Worm (Caenorhabditis elegans) whole organism, L1 larva: ENCODE measurements around the gene srt-70.

Experiments
- C34B4.2 ChIP-seq: sonication (generic microtip); optimal IDR thresholded peaks from 2 replicates; lab custom pipeline; 2017; ENCODE audit warnings: mild to moderate bottlenecking, missing genetic modification characterization, missing compliant biosample characterization
- F16B12.6 ChIP-seq: fragments of 150-350 bp; optimal IDR thresholded peaks from 2 replicates; lab custom pipeline; 2014; ENCODE audit warnings: missing biosample characterization, missing genetic modification characterization
- Y116A8C.19 ChIP-seq: sonication (generic microtip); optimal IDR thresholded peaks from 2 replicates; lab custom pipeline; 2016; ENCODE audit warnings: missing compliant biosample characterization, missing genetic modification characterization, borderline replicate concordance
- aha-1 ChIP-seq: fragments of 150-350 bp; optimal IDR thresholded peaks from 2 replicates; lab custom pipeline; 2014; ENCODE audit warnings: missing biosample characterization, missing genetic modification characterization
- alr-1 ChIP-seq: fragments of 200-800 bp; sonication (Bioruptor generic); optimal IDR thresholded peaks from 2 replicates; lab custom pipeline; 2018; ENCODE audit warnings: borderline replicate concordance, mild to moderate bottlenecking, missing genetic modification characterization, missing compliant biosample characterization
- aly-2 ChIP-seq: fragments of 150-350 bp; optimal IDR thresholded peaks from 2 replicates; lab custom pipeline; 2014; ENCODE audit warnings: missing biosample characterization, missing genetic modification characterization
- ama-1 ChIP-seq: fragments of 150-350 bp; optimal IDR thresholded peaks from 2 replicates; lab custom pipeline; 2014
- blmp-1 ChIP-seq: fragments of 150-350 bp; optimal IDR thresholded peaks from 2 replicates; lab custom pipeline; 2014; ENCODE audit warnings: missing biosample characterization, missing genetic modification characterization
- ceh-8 ChIP-seq: fragments of 200-800 bp; sonication (Bioruptor generic); optimal IDR thresholded peaks from 2 replicates; lab custom pipeline; 2018; ENCODE audit warnings: mild to moderate bottlenecking, missing genetic modification characterization, moderate library complexity, missing compliant biosample characterization
- ceh-88 ChIP-seq: fragments of 200-800 bp; sonication (Bioruptor generic); IDR thresholded peaks from 2 replicates; pipeline ENCODE4 v1.3.6; 2022; ENCODE audit warnings: missing genetic modification characterization, missing compliant biosample characterization
- ceh-90 ChIP-seq: sonication (generic microtip); optimal IDR thresholded peaks from 2 replicates; lab custom pipeline; 2016; ENCODE audit warnings: missing genetic modification characterization, missing compliant biosample characterization
- dpl-1 ChIP-seq, 3 experiments: fragments of 150-350 bp in 2 of 3; sonication (generic microtip) in 1 of 3; optimal IDR thresholded peaks; 2 replicates each; lab custom pipeline; 2014 to 2017; ENCODE audit warnings: missing biosample characterization in 3 of 3, missing genetic modification characterization in 3 of 3, missing genetic modification reagents in 3 of 3
- dsc-1 ChIP-seq: sonication (generic microtip); optimal IDR thresholded peaks from 2 replicates; lab custom pipeline; 2016; ENCODE audit warnings: mild to moderate bottlenecking, missing genetic modification characterization, missing compliant biosample characterization
- efl-1 ChIP-seq, 4 experiments: fragments of 150-350 bp; optimal IDR thresholded peaks in 3 of 4; peaks in 1 of 4; 1 replicate in 1 of 4; 2 replicates in 3 of 4; lab custom pipeline; 2014; ENCODE audit warnings: missing biosample characterization in 2 of 4, missing genetic modification characterization in 2 of 4, missing genetic modification reagents in 2 of 4
- efl-3 ChIP-seq: fragments of 200-800 bp; sonication (Bioruptor generic); optimal IDR thresholded peaks from 2 replicates; lab custom pipeline; 2018; ENCODE audit warnings: mild to moderate bottlenecking, missing genetic modification characterization, missing compliant biosample characterization
- egl-13 ChIP-seq: sonication (generic microtip); optimal IDR thresholded peaks from 2 replicates; lab custom pipeline; 2016; ENCODE audit warnings: missing genotype, missing genetic modification reagents, missing genetic modification characterization, missing compliant biosample characterization
- egl-27 ChIP-seq, 2 experiments: fragments of 150-350 bp in 1 of 2; sonication (generic microtip); optimal IDR thresholded peaks; 3 replicates each; lab custom pipeline; 2017 to 2018; ENCODE audit warnings: missing biosample characterization in 2 of 2, missing genetic modification characterization in 2 of 2, missing genetic modification reagents in 2 of 2
- elt-3 ChIP-seq, 6 experiments: fragments of 150-350 bp in 1 of 6; sonication (generic microtip); optimal IDR thresholded peaks; 2 replicates each; lab custom pipeline; 2017 to 2018; ENCODE audit warnings: missing biosample characterization in 6 of 6, missing genetic modification characterization in 6 of 6, inconsistent platforms in 1 of 6
- fkh-10 ChIP-seq: sonication (generic microtip); optimal IDR thresholded peaks from 2 replicates; lab custom pipeline; 2017; ENCODE audit warnings: missing biosample characterization, missing genetic modification reagents, missing genetic modification characterization
- hlh-17 ChIP-seq: fragments of 200-800 bp; sonication (Bioruptor generic); optimal IDR thresholded peaks from 2 replicates; lab custom pipeline; 2018; ENCODE audit warnings: missing genetic modification characterization, mild to moderate bottlenecking, missing compliant biosample characterization, moderate library complexity, borderline replicate concordance
- hlh-4 ChIP-seq: sonication (generic microtip); optimal IDR thresholded peaks from 2 replicates; lab custom pipeline; 2016; ENCODE audit warnings: mild to moderate bottlenecking, missing genetic modification characterization, missing compliant biosample characterization
- hpl-2 ChIP-seq: fragments of 150-350 bp; optimal IDR thresholded peaks from 2 replicates; lab custom pipeline; 2014; ENCODE audit warnings: missing biosample characterization, missing genetic modification reagents, missing genetic modification characterization
- isw-1 ChIP-seq: fragments of 200-800 bp; sonication (Bioruptor generic); IDR thresholded peaks from 2 replicates; pipeline ENCODE4 v1.3.6; 2022; ENCODE audit warnings: missing genetic modification characterization, missing compliant biosample characterization
- jun-1 ChIP-seq: fragments of 150-350 bp; optimal IDR thresholded peaks from 2 replicates; lab custom pipeline; 2014; ENCODE audit warnings: missing biosample characterization, missing genetic modification reagents, missing genetic modification characterization
- lin-13 ChIP-seq: fragments of 150-350 bp; optimal IDR thresholded peaks from 2 replicates; lab custom pipeline; 2014; ENCODE audit warnings: missing biosample characterization, missing genetic modification reagents, missing genetic modification characterization
- lin-14 ChIP-seq: fragments of 200-800 bp; sonication (Bioruptor generic); optimal IDR thresholded peaks from 2 replicates; lab custom pipeline; 2018; ENCODE audit warnings: mild to moderate bottlenecking, missing genetic modification characterization, moderate library complexity, missing compliant biosample characterization
- lin-15B ChIP-seq: fragments of 150-350 bp; sonication (generic microtip); optimal IDR thresholded peaks from 3 replicates; lab custom pipeline; 2014; ENCODE audit warnings: missing biosample characterization, missing genetic modification characterization
- lin-35 ChIP-seq, 2 experiments: fragments of 150-350 bp; optimal IDR thresholded peaks; 2 replicates each; lab custom pipeline; 2014; ENCODE audit warnings: missing biosample characterization in 2 of 2, missing genetic modification characterization in 2 of 2, missing genetic modification reagents in 2 of 2
- mdl-1 ChIP-seq, 2 experiments: fragments of 150-350 bp; optimal IDR thresholded peaks; 2 replicates each; lab custom pipeline; 2014 to 2017; ENCODE audit warnings: missing biosample characterization in 2 of 2, missing genetic modification characterization in 2 of 2, inconsistent platforms in 1 of 2
- mep-1 ChIP-seq: fragments of 150-350 bp; optimal IDR thresholded peaks from 2 replicates; lab custom pipeline; 2014; ENCODE audit warnings: missing biosample characterization, missing genetic modification characterization
- nhr-11 ChIP-seq: fragments of 150-350 bp; optimal IDR thresholded peaks from 2 replicates; lab custom pipeline; 2014; ENCODE audit warnings: missing biosample characterization, missing genetic modification characterization
- nhr-19 ChIP-seq: fragments of 200-800 bp; sonication (Bioruptor generic); conservative IDR thresholded peaks from 2 replicates; pipeline ENCODE4 v1.3.6; 2022; ENCODE audit warnings: missing genetic modification characterization, missing compliant biosample characterization
- nhr-20 ChIP-seq: sonication (generic microtip); optimal IDR thresholded peaks from 2 replicates; lab custom pipeline; 2016; ENCODE audit warnings: mild to moderate bottlenecking, missing genetic modification characterization, missing compliant biosample characterization
- nhr-237 ChIP-seq: fragments of 150-350 bp; optimal IDR thresholded peaks from 2 replicates; lab custom pipeline; 2014; ENCODE audit warnings: missing biosample characterization, missing genetic modification characterization
- nhr-28 ChIP-seq: fragments of 150-350 bp; optimal IDR thresholded peaks from 2 replicates; lab custom pipeline; 2014; ENCODE audit warnings: missing biosample characterization, missing genetic modification characterization
- nhr-71 ChIP-seq: sonication (generic microtip); optimal IDR thresholded peaks from 2 replicates; lab custom pipeline; 2016; ENCODE audit warnings: mild to moderate bottlenecking, missing genetic modification characterization, moderate library complexity, missing compliant biosample characterization
- nhr-77 ChIP-seq: fragments of 150-350 bp; optimal IDR thresholded peaks from 2 replicates; lab custom pipeline; 2014; ENCODE audit warnings: missing biosample characterization, missing genetic modification characterization
- nhr-85 ChIP-seq: sonication (generic microtip); peaks from one replicate; lab custom pipeline; 2016; ENCODE audit warnings: missing genetic modification characterization, inconsistent platforms, missing compliant biosample characterization
- pax-3 ChIP-seq: fragments of 200-800 bp; sonication (Bioruptor generic); optimal IDR thresholded peaks from 2 replicates; lab custom pipeline; 2018; ENCODE audit warnings: mild to moderate bottlenecking, missing genetic modification characterization, moderate library complexity, missing compliant biosample characterization
- pqm-1 ChIP-seq: sonication (generic microtip); optimal IDR thresholded peaks from 3 replicates; lab custom pipeline; 2017; ENCODE audit warnings: missing biosample characterization, missing genetic modification characterization
- rnt-1 ChIP-seq: sonication (generic microtip); optimal IDR thresholded peaks from 2 replicates; lab custom pipeline; 2016; ENCODE audit warnings: mild to moderate bottlenecking, missing genetic modification characterization, moderate library complexity, missing compliant biosample characterization
- skn-1 ChIP-seq: fragments of 150-350 bp; optimal IDR thresholded peaks from 2 replicates; lab custom pipeline; 2014; ENCODE audit warnings: missing biosample characterization, missing genetic modification characterization
- snpc-4 ChIP-seq: fragments of 150-350 bp; optimal IDR thresholded peaks from 2 replicates; lab custom pipeline; 2014; ENCODE audit warnings: missing biosample characterization, missing genetic modification characterization
- sptf-1 ChIP-seq: fragments of 150-350 bp; optimal IDR thresholded peaks from 2 replicates; lab custom pipeline; 2014; ENCODE audit warnings: missing biosample characterization, missing genetic modification characterization
- tlp-1 ChIP-seq: fragments of 150-350 bp; optimal IDR thresholded peaks from 2 replicates; lab custom pipeline; 2014; ENCODE audit warnings: missing biosample characterization, missing genetic modification characterization
- unc-62 ChIP-seq: fragments of 150-350 bp; optimal IDR thresholded peaks from 2 replicates; lab custom pipeline; 2014; ENCODE audit warnings: missing biosample characterization, missing genetic modification reagents, missing genetic modification characterization
- unc-98 ChIP-seq: fragments of 200-800 bp; sonication (Bioruptor generic); IDR thresholded peaks from 2 replicates; pipeline ENCODE4 v1.3.6; 2022; ENCODE audit warnings: missing genetic modification characterization, missing compliant biosample characterization
- vab-15 ChIP-seq: sonication (generic microtip); optimal IDR thresholded peaks from 2 replicates; lab custom pipeline; 2017; ENCODE audit warnings: missing genotype, mild to moderate bottlenecking, missing genetic modification characterization, missing compliant biosample characterization
- xbp-1 ChIP-seq: sonication (generic microtip); optimal IDR thresholded peaks from 2 replicates; lab custom pipeline; 2016; ENCODE audit warnings: missing genetic modification characterization, missing compliant biosample characterization
- zag-1 ChIP-seq: fragments of 150-350 bp; optimal IDR thresholded peaks from 2 replicates; lab custom pipeline; 2014; ENCODE audit warnings: missing biosample characterization, missing genetic modification characterization
- ztf-11 ChIP-seq, 2 experiments: sonication (generic microtip); optimal IDR thresholded peaks; 2 replicates each; lab custom pipeline; 2016 to 2017; ENCODE audit warnings: missing genetic modification characterization in 2 of 2, missing biosample characterization in 1 of 2, missing compliant biosample characterization in 1 of 2

srt-70 gene

ce11 chrV:5272034-5272433, 12.7 kb upstream of the srt-70 start:
- no peak for TF ChIP-seq egl-27 (tag; optimal IDR thresholded peaks at IDR 0.05; lab: Kevin White, UChicago)
- no peak for TF ChIP-seq fkh-10 (GFP tag; lab: Kevin White, UChicago)

ce11 chrV:5271487-5271886, 12.1 kb upstream of the srt-70 start:
- TF ChIP-seq egl-27 (tag; optimal IDR thresholded peaks at IDR 0.05; lab: Kevin White, UChicago) (no peak), ceh-88 (GFP tag; lab: Robert Waterston, UW) (no peak), nhr-71 (tag; lab: Kevin White, UChicago) (peak; percentile 88), C34B4.2 (no peak), dsc-1 (no peak), nhr-19 (GFP tag; lab: Robert Waterston, UW) (peak; percentile 86), xbp-1 (peak; percentile 11), lin-14 (peak; percentile 91), lin-35 (GFP tag; optimal IDR thresholded peaks at IDR 0.05; lab: Kevin White, UChicago) (peak; percentile 34 to 79), nhr-11 (tag; lab: Kevin White, UChicago) (no peak), F16B12.6 (tag; lab: Kevin White, UChicago) (peak; percentile 0), rnt-1 (tag; lab: Kevin White, UChicago) (peak; percentile 77), hlh-17 (no peak), nhr-77 (peak; percentile 27), pqm-1 (peak; percentile 31), snpc-4 (tag; lab: Kevin White, UChicago) (no peak), zag-1 (tag; lab: Kevin White, UChicago) (no peak), tlp-1 (tag; lab: Kevin White, UChicago) (no peak), efl-1 (optimal IDR thresholded peaks at IDR 0.05; lab: Kevin White, UChicago) (peak; percentile 41 to 45), efl-1 (GFP tag; optimal IDR thresholded peaks at IDR 0.05 in 1 of 2; lab: Kevin White, UChicago) (peak; percentile 43 to 94), aly-2 (tag; lab: Kevin White, UChicago) (no peak), nhr-28 (tag; lab: Kevin White, UChicago) (no peak), skn-1 (tag; lab: Kevin White, UChicago) (peak; percentile 10), Y116A8C.19 (no peak), ztf-11 (tag; optimal IDR thresholded peaks at IDR 0.05; lab: Kevin White, UChicago) (no peak), jun-1 (tag; lab: Kevin White, UChicago) (peak; percentile 74), nhr-237 (no peak), efl-3 (GFP tag; lab: Kevin White, UChicago) (no peak), lin-15B (tag; lab: Kevin White, UChicago) (no peak), dpl-1 (GFP tag; optimal IDR thresholded peaks at IDR 0.05; lab: Kevin White, UChicago) (peak; percentile 16 to 41 (median 23)), unc-98 (GFP tag; lab: Robert Waterston, UW) (no peak), alr-1 (tag; lab: Kevin White, UChicago) (no peak), sptf-1 (tag; lab: Kevin White, UChicago) (no peak), isw-1 (GFP tag; lab: Robert Waterston, UW) (no peak), lin-13 (GFP tag; lab: Kevin White, UChicago) (no peak), elt-3 (tag; optimal IDR thresholded peaks at IDR 0.05; lab: Kevin White, UChicago) (peak in 5 of 6 experiments; percentile 28 to 70 (median 32)), ceh-8 (GFP tag; lab: Kevin White, UChicago) (no peak), nhr-85 (tag; lab: Kevin White, UChicago) (peak; percentile 89), mdl-1 (tag; optimal IDR thresholded peaks at IDR 0.05; lab: Kevin White, UChicago) (peak in 1 of 2 experiments; percentile 93), unc-62 (GFP tag; lab: Kevin White, UChicago) (no peak), egl-13 (tag; lab: Kevin White, UChicago) (no peak), fkh-10 (GFP tag; lab: Kevin White, UChicago) (no peak), vab-15 (tag; lab: Kevin White, UChicago) (no peak), ceh-90 (tag; lab: Kevin White, UChicago) (no peak), blmp-1 (no peak), nhr-20 (tag; lab: Kevin White, UChicago) (peak; percentile 89), aha-1 (tag; lab: Kevin White, UChicago) (no peak), hlh-4 (tag; lab: Kevin White, UChicago) (peak; percentile 47), mep-1 (tag; lab: Kevin White, UChicago) (peak; percentile 26), hpl-2 (GFP tag; lab: Kevin White, UChicago) (no peak), pax-3 (tag; lab: Kevin White, UChicago) (no peak), ama-1 (lab: Kevin White, UChicago) (no peak)
